Worm (Caenorhabditis elegans) whole organism, L3 larva: ENCODE results near the gene T11B7.5.
A peak's percentile ranks its signal among the peaks of the same experiment; 100 is the strongest.

ENCODE experiments used
- R02D3.7 ChIP-seq: fragments of 150-350 bp; optimal IDR thresholded peaks from 2 replicates; lab custom pipeline; 2014; ENCODE audit warnings: missing biosample characterization, missing genetic modification characterization
- ZK546.5 ChIP-seq: sonication (generic microtip); optimal IDR thresholded peaks from 2 replicates; lab custom pipeline; 2017; ENCODE audit warnings: missing biosample characterization, missing genetic modification characterization
- aly-2 ChIP-seq: fragments of 150-350 bp; optimal IDR thresholded peaks from 2 replicates; lab custom pipeline; 2014; ENCODE audit warnings: missing biosample characterization, missing genetic modification characterization
- ceh-28 ChIP-seq: fragments of 150-350 bp; optimal IDR thresholded peaks from 2 replicates; lab custom pipeline; 2014; ENCODE audit warnings: missing biosample characterization, missing genetic modification reagents, missing genetic modification characterization
- ceh-82 ChIP-seq: fragments of 150-350 bp; optimal IDR thresholded peaks from 2 replicates; lab custom pipeline; 2014; ENCODE audit warnings: missing biosample characterization, missing genetic modification characterization
- daf-12 ChIP-seq: fragments of 150-350 bp; optimal IDR thresholded peaks from 2 replicates; lab custom pipeline; 2014; ENCODE audit warnings: missing biosample characterization, missing genetic modification reagents, missing genetic modification characterization
- elt-1 ChIP-seq: fragments of 150-350 bp; optimal IDR thresholded peaks from 2 replicates; lab custom pipeline; 2014; ENCODE audit warnings: missing biosample characterization, missing genetic modification characterization
- elt-2 ChIP-seq: sonication (generic microtip); optimal IDR thresholded peaks from 2 replicates; lab custom pipeline; 2016; ENCODE audit warnings: missing genetic modification reagents, mild to moderate bottlenecking, missing genetic modification characterization, missing compliant biosample characterization
- elt-3 ChIP-seq, 3 experiments: fragments of 150-350 bp in 1 of 3; sonication (generic microtip) in 2 of 3; optimal IDR thresholded peaks; 2 replicates in 2 of 3; 4 replicates in 1 of 3; lab custom pipeline; 2014 to 2017; ENCODE audit warnings: missing biosample characterization in 3 of 3, missing genetic modification characterization in 3 of 3
- fkh-2 ChIP-seq: fragments of 150-350 bp; optimal IDR thresholded peaks from 2 replicates; lab custom pipeline; 2014; ENCODE audit warnings: missing biosample characterization, missing genetic modification reagents, missing genetic modification characterization
- fos-1 ChIP-seq: fragments of 150-350 bp; optimal IDR thresholded peaks from 2 replicates; lab custom pipeline; 2014; ENCODE audit warnings: missing biosample characterization, missing genetic modification characterization
- hmg-11 ChIP-seq: sonication (generic microtip); optimal IDR thresholded peaks from 2 replicates; lab custom pipeline; 2016; ENCODE audit warnings: missing genetic modification characterization, missing compliant biosample characterization
- jun-1 ChIP-seq: fragments of 150-350 bp; optimal IDR thresholded peaks from 2 replicates; lab custom pipeline; 2014; ENCODE audit warnings: missing biosample characterization, missing genetic modification reagents, missing genetic modification characterization
- lin-15B ChIP-seq: fragments of 150-350 bp; optimal IDR thresholded peaks from 2 replicates; lab custom pipeline; 2014; ENCODE audit warnings: missing biosample characterization, missing genetic modification characterization
- lsy-12 ChIP-seq: sonication (generic microtip); optimal IDR thresholded peaks from 2 replicates; lab custom pipeline; 2016; ENCODE audit warnings: mild to moderate bottlenecking, missing genetic modification characterization, missing compliant biosample characterization
- mdl-1 ChIP-seq: fragments of 150-350 bp; optimal IDR thresholded peaks from 2 replicates; lab custom pipeline; 2014; ENCODE audit warnings: missing biosample characterization, missing genetic modification characterization
- mml-1 ChIP-seq: fragments of 150-350 bp; sonication (generic microtip); optimal IDR thresholded peaks from 3 replicates; lab custom pipeline; 2014; ENCODE audit warnings: missing biosample characterization, missing genetic modification characterization
- nfya-1 ChIP-seq: sonication (generic microtip); optimal IDR thresholded peaks from 2 replicates; lab custom pipeline; 2017; ENCODE audit warnings: missing genetic modification characterization, mild to moderate bottlenecking, missing compliant biosample characterization, antibody characterized with exemption, moderate library complexity; ENCODE audit not compliant: insufficient read depth
- nhr-11 ChIP-seq: fragments of 150-350 bp; optimal IDR thresholded peaks from 2 replicates; lab custom pipeline; 2014; ENCODE audit warnings: missing biosample characterization, missing genetic modification characterization
- nhr-12 ChIP-seq: fragments of 150-350 bp; optimal IDR thresholded peaks from 2 replicates; lab custom pipeline; 2014; ENCODE audit warnings: missing biosample characterization, missing genetic modification characterization
- nhr-23 ChIP-seq: fragments of 150-350 bp; optimal IDR thresholded peaks from 2 replicates; lab custom pipeline; 2014; ENCODE audit warnings: missing biosample characterization, missing genetic modification reagents, missing genetic modification characterization
- nhr-237 ChIP-seq: fragments of 150-350 bp; optimal IDR thresholded peaks from 2 replicates; lab custom pipeline; 2014; ENCODE audit warnings: missing biosample characterization, missing genetic modification characterization
- nhr-25 ChIP-seq: sonication (generic microtip); optimal IDR thresholded peaks from 2 replicates; lab custom pipeline; 2017; ENCODE audit warnings: missing biosample characterization, missing genetic modification characterization
- nhr-28 ChIP-seq: fragments of 150-350 bp; optimal IDR thresholded peaks from 2 replicates; lab custom pipeline; 2014; ENCODE audit warnings: missing biosample characterization, missing genetic modification characterization
- nhr-43 ChIP-seq: sonication (generic microtip); optimal IDR thresholded peaks from 2 replicates; lab custom pipeline; 2016; ENCODE audit warnings: mild to moderate bottlenecking, missing genetic modification characterization, missing compliant biosample characterization; ENCODE audit not compliant: poor library complexity, severe bottlenecking
- nhr-76 ChIP-seq: fragments of 150-350 bp; sonication (generic microtip); optimal IDR thresholded peaks from 5 replicates; lab custom pipeline; 2014; ENCODE audit warnings: missing biosample characterization, missing genetic modification characterization
- nhr-77 ChIP-seq: fragments of 150-350 bp; optimal IDR thresholded peaks from 2 replicates; lab custom pipeline; 2014; ENCODE audit warnings: missing biosample characterization, missing genetic modification characterization
- pha-4 ChIP-seq: fragments of 150-350 bp; optimal IDR thresholded peaks from 2 replicates; lab custom pipeline; 2014; ENCODE audit warnings: missing biosample characterization, missing genetic modification reagents, missing genetic modification characterization
- pqm-1 ChIP-seq: fragments of 150-350 bp; optimal IDR thresholded peaks from 2 replicates; lab custom pipeline; 2017; ENCODE audit warnings: missing biosample characterization, missing genetic modification characterization, inconsistent platforms
- sea-2 ChIP-seq: fragments of 150-350 bp; sonication (generic microtip); optimal IDR thresholded peaks from 4 replicates; lab custom pipeline; 2014; ENCODE audit warnings: missing biosample characterization, missing genetic modification reagents, missing genetic modification characterization
- skn-1 ChIP-seq: fragments of 150-350 bp; optimal IDR thresholded peaks from 2 replicates; lab custom pipeline; 2014; ENCODE audit warnings: missing biosample characterization, missing genetic modification characterization
- snpc-4 ChIP-seq: fragments of 150-350 bp; optimal IDR thresholded peaks from 2 replicates; lab custom pipeline; 2014; ENCODE audit warnings: missing biosample characterization, missing genetic modification characterization
- unc-62 ChIP-seq: fragments of 150-350 bp; sonication (generic microtip); optimal IDR thresholded peaks from 4 replicates; lab custom pipeline; 2014; ENCODE audit warnings: missing biosample characterization, missing genetic modification reagents, missing genetic modification characterization
- zag-1 ChIP-seq: fragments of 150-350 bp; optimal IDR thresholded peaks from 2 replicates; lab custom pipeline; 2014; ENCODE audit warnings: missing biosample characterization, missing genetic modification characterization
- ztf-4 ChIP-seq: fragments of 150-350 bp; optimal IDR thresholded peaks from 2 replicates; lab custom pipeline; 2014; ENCODE audit warnings: missing biosample characterization, missing genetic modification characterization

Gene T11B7.5

ce11 chrIV:8826606-8827000, 29.3 kb downstream of the T11B7.5 start:
- TF ChIP-seq hmg-11 (tag; lab: Kevin White, UChicago), result peak; percentile 65
- TF ChIP-seq nfya-1 (tag; lab: Kevin White, UChicago), result peak; percentile 37
- TF ChIP-seq lin-15B (tag; lab: Kevin White, UChicago), result peak; percentile 19
- TF ChIP-seq jun-1, result peak; percentile 7
- no peak for TF ChIP-seq sea-2
- TF ChIP-seq snpc-4, result no peak
- no peak for TF ChIP-seq elt-3 (tag; optimal IDR thresholded peaks at IDR 0.05; lab: Kevin White, UChicago)
- TF ChIP-seq nhr-12, result no peak
- no peak for TF ChIP-seq zag-1
- peak; percentile 22 for TF ChIP-seq ceh-28 (tag; lab: Kevin White, UChicago)
- TF ChIP-seq fkh-2, result no peak
- TF ChIP-seq nhr-25 (tag; lab: Kevin White, UChicago), result peak; percentile 3
- TF ChIP-seq nhr-28, result no peak
- TF ChIP-seq pha-4 (tag; lab: Kevin White, UChicago), result peak; percentile 9

ce11 chrIV:8825997-8826605, 29.8 kb downstream of the T11B7.5 start:
- TF ChIP-seq nhr-25 (tag; lab: Kevin White, UChicago), result peak; percentile 58
- TF ChIP-seq nhr-28, result no peak
- TF ChIP-seq lsy-12 (tag; lab: Kevin White, UChicago), result peak; percentile 6
- no peak for TF ChIP-seq nhr-11 (tag; lab: Kevin White, UChicago)
- no peak for TF ChIP-seq fos-1 (tag; lab: Kevin White, UChicago)
- TF ChIP-seq ceh-82 (tag; lab: Kevin White, UChicago), result peak; percentile 70
- no peak for TF ChIP-seq pqm-1 (tag; lab: Kevin White, UChicago)
- peak; percentile 11 for TF ChIP-seq aly-2 (tag; lab: Kevin White, UChicago)
- TF ChIP-seq zag-1, result no peak
- TF ChIP-seq R02D3.7 (tag; lab: Kevin White, UChicago), result peak; percentile 49
- TF ChIP-seq elt-1 (tag; lab: Kevin White, UChicago), result peak; percentile 9
- peak; percentile 73 for TF ChIP-seq nhr-43 (tag; lab: Kevin White, UChicago)
- no peak for TF ChIP-seq mml-1 (tag; lab: Kevin White, UChicago)
- no peak for TF ChIP-seq daf-12
- no peak for TF ChIP-seq elt-2 (tag; lab: Kevin White, UChicago)
- no peak for TF ChIP-seq jun-1
- TF ChIP-seq unc-62, result no peak
- peak; percentile 37 for TF ChIP-seq ceh-28 (tag; lab: Kevin White, UChicago)
- TF ChIP-seq nhr-23, result peak; percentile 31
- peak; percentile 56 for TF ChIP-seq nhr-77 (tag; lab: Kevin White, UChicago)

- TF ChIP-seq lsy-12 (tag; lab: Kevin White, UChicago), result no peak
- TF ChIP-seq ZK546.5, result no peak
- no peak for TF ChIP-seq fos-1 (tag; lab: Kevin White, UChicago)
- peak; percentile 29 for TF ChIP-seq nhr-23
- TF ChIP-seq nhr-25 (tag; lab: Kevin White, UChicago), result peak; percentile 86
- no peak for TF ChIP-seq mdl-1 (tag; lab: Kevin White, UChicago)
- TF ChIP-seq R02D3.7 (tag; lab: Kevin White, UChicago), result no peak
- no peak for TF ChIP-seq skn-1 (tag; lab: Kevin White, UChicago)
- TF ChIP-seq nhr-43 (tag; lab: Kevin White, UChicago), result peak; percentile 16
- no peak for TF ChIP-seq ceh-82 (tag; lab: Kevin White, UChicago)
- TF ChIP-seq ceh-28 (tag; lab: Kevin White, UChicago), result no peak
- TF ChIP-seq nhr-28, result no peak
- TF ChIP-seq ztf-4 (tag; lab: Kevin White, UChicago), result no peak
- peak; percentile 83 for TF ChIP-seq elt-1 (tag; lab: Kevin White, UChicago)
- no peak for TF ChIP-seq nhr-237 (tag; lab: Kevin White, UChicago)
These were observed 31.6 kb downstream of the T11B7.5 start, which contains the start of the genes col-117 and col-3 for ce11 chrIV:8824145-8824833. col-117 (minus strand) TSS chrIV:8824195. col-3 (plus strand) TSS chrIV:8824783.

ce11 chrIV:8822598-8822997, 33.3 kb downstream of the T11B7.5 start:
- TF ChIP-seq nhr-23 (peak; percentile 0), nhr-76 (tag; lab: Kevin White, UChicago) (no peak), R02D3.7 (tag; lab: Kevin White, UChicago) (peak; percentile 45), nhr-43 (tag; lab: Kevin White, UChicago) (peak; percentile 63), daf-12 (no peak), nhr-25 (tag; lab: Kevin White, UChicago) (peak; percentile 79), ceh-28 (tag; lab: Kevin White, UChicago) (peak; percentile 23), elt-1 (tag; lab: Kevin White, UChicago) (peak; percentile 1), elt-3 (tag; optimal IDR thresholded peaks at IDR 0.05; lab: Kevin White, UChicago) (peak in 1 of 3 experiments; percentile 64), nfya-1 (tag; lab: Kevin White, UChicago) (peak; percentile 20)
